Worm (Caenorhabditis elegans) whole organism, L2 larva: ENCODE results near the gene ZK1290.11.

Source experiments
- aly-2 ChIP-seq: fragments of 150-350 bp; optimal IDR thresholded peaks from 2 replicates; lab custom pipeline; 2014; ENCODE audit warnings: missing biosample characterization, missing genetic modification characterization
- nhr-237 ChIP-seq: fragments of 150-350 bp; optimal IDR thresholded peaks from 2 replicates; lab custom pipeline; 2014; ENCODE audit warnings: missing biosample characterization, missing genetic modification characterization
- ztf-11 ChIP-seq: sonication (generic microtip); optimal IDR thresholded peaks from 2 replicates; lab custom pipeline; 2017; ENCODE audit warnings: missing biosample characterization, missing genetic modification characterization
- ztf-4 ChIP-seq: fragments of 150-350 bp; optimal IDR thresholded peaks from 2 replicates; lab custom pipeline; 2014; ENCODE audit warnings: missing biosample characterization, missing genetic modification characterization

DNA sequence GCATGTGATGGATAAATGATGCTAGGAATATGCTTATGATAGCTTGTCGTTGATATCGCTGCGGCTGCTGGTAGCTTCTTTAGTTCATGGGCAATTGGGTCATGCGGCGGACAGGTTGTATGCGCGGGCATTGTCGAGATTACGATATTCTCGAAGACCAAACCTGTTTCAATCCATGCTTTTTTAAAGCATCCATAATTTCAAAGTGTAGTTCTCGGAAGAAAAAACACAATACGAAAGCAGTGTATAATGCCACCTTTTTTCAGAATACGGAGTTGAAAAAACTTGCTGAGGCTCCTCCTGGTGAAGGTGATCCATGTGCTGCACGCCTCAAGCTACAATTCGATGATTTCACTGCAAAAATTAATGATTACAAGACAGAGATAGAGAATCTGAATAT lies 43.9 kb upstream of the ZK1290.11 start, which contains the start of gene osm-8:
- TF ChIP-seq nhr-237 (tag; lab: Kevin White, UChicago) (no peak), aly-2 (tag; lab: Kevin White, UChicago) (no peak), ztf-11 (tag; lab: Kevin White, UChicago) (no peak), ztf-4 (tag; lab: Kevin White, UChicago) (no peak)
